Fruit fly (Drosophila melanogaster) whole organism, prepupa: Measurements from ENCODE around the gene CycY.

Source experiments
- CG10631 ChIP-seq: fragments of 200-800 bp; sonication (Bioruptor generic); optimal IDR thresholded peaks from 2 replicates; lab custom pipeline; 2016; ENCODE audit warnings: missing biosample characterization, missing genetic modification characterization
- CG11294 ChIP-seq: fragments of 200-800 bp; sonication (Bioruptor generic); IDR thresholded peaks from 2 replicates; pipeline ENCODE4 v1.3.6; 2022; ENCODE audit warnings: missing biosample characterization, missing genetic modification characterization
- CG16779 ChIP-seq: fragments of 200-800 bp; sonication (Bioruptor generic); optimal IDR thresholded peaks from 3 replicates; lab custom pipeline; 2017; ENCODE audit warnings: missing biosample characterization, mild to moderate bottlenecking, missing genetic modification characterization
- CG6854 ChIP-seq: fragments of 200-800 bp; sonication (Bioruptor generic); optimal IDR thresholded peaks from 2 replicates; lab custom pipeline; 2017; ENCODE audit warnings: missing biosample characterization, mild to moderate bottlenecking, missing genetic modification characterization
- Gug ChIP-seq: fragments of 200-800 bp; sonication (Bioruptor generic); IDR thresholded peaks from 2 replicates; pipeline ENCODE4 v1.3.6; 2022; ENCODE audit warnings: missing biosample characterization, missing genetic modification characterization
- Hr39 ChIP-seq: fragments of 200-800 bp; sonication (Bioruptor generic); optimal IDR thresholded peaks from 2 replicates; lab custom pipeline; 2016; ENCODE audit warnings: missing biosample characterization, missing genetic modification characterization
- Hr4 ChIP-seq: fragments of 200-800 bp; sonication (Bioruptor generic); optimal IDR thresholded peaks from 3 replicates; lab custom pipeline; 2016; ENCODE audit warnings: missing biosample characterization, missing genetic modification characterization
- Sox102F ChIP-seq: fragments of 200-800 bp; sonication (Bioruptor generic); optimal IDR thresholded peaks from 2 replicates; lab custom pipeline; 2016; ENCODE audit warnings: missing biosample characterization, mild to moderate bottlenecking, missing genetic modification characterization
- acj6 ChIP-seq: fragments of 200-800 bp; sonication (Bioruptor generic); optimal IDR thresholded peaks from 3 replicates; lab custom pipeline; 2016; ENCODE audit warnings: missing biosample characterization, missing genetic modification characterization
- dac ChIP-seq: fragments of 200-800 bp; sonication (Bioruptor generic); optimal IDR thresholded peaks from 2 replicates; lab custom pipeline; 2017; ENCODE audit warnings: missing biosample characterization, mild to moderate bottlenecking, missing genetic modification characterization
- dsx ChIP-seq: fragments of 200-800 bp; optimal IDR thresholded peaks from 3 replicates; lab custom pipeline; 2019; ENCODE audit warnings: missing biosample characterization, mild to moderate bottlenecking, missing genetic modification characterization, moderate library complexity; ENCODE audit not compliant: poor library complexity, severe bottlenecking
- fd85E ChIP-seq: fragments of 200-800 bp; sonication (Bioruptor generic); optimal IDR thresholded peaks from 3 replicates; lab custom pipeline; 2016; ENCODE audit warnings: missing biosample characterization, missing genetic modification characterization
- fkh ChIP-seq: fragments of 200-800 bp; sonication (Bioruptor generic); optimal IDR thresholded peaks from 3 replicates; lab custom pipeline; 2017; ENCODE audit warnings: missing biosample characterization, mild to moderate bottlenecking, missing genetic modification characterization, moderate library complexity
- ss ChIP-seq, 2 experiments: fragments of 200-800 bp; sonication (Bioruptor generic); optimal IDR thresholded peaks; 2 replicates in 1 of 2; 3 replicates in 1 of 2; lab custom pipeline; 2017 to 2018; ENCODE audit warnings: mild to moderate bottlenecking in 2 of 2, missing biosample characterization in 2 of 2, missing genetic modification characterization in 2 of 2, moderate library complexity in 1 of 2

DNA sequence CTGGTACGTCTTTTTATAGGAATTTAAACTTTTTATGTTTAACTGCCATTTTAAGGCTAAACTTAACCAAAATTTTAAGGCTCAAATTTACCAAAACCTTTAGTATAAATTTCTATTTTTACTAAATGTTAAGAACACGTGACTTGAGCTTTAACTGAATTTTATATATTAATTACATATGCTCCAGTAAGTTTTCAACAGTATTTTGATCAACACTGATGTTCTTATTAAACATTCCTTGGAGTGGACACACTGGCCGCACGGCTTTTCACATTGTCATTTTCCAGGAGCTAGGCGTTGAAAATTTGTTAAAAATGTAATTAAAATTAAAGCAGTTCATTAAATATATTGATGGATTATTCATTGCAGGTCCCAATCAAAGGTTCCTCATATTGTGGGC, 23.9 kb downstream of the CycY start, which contains the start of gene CG14932:
- TF ChIP-seq Hr4 (GFP tag; lab: Kevin White, UChicago) (no peak), CG10631 (no peak), dsx (GFP tag; lab: Kevin White, UChicago) (no peak), Sox102F (GFP tag; lab: Kevin White, UChicago) (no peak), acj6 (no peak), Gug (GFP tag; lab: Robert Waterston, UW) (no peak), dac (GFP tag; lab: Kevin White, UChicago) (no peak), CG11294 (no peak), Hr39 (GFP tag; lab: Kevin White, UChicago) (no peak), fd85E (no peak), ss (GFP tag; optimal IDR thresholded peaks at IDR 0.05; lab: Kevin White, UChicago) (no peak), CG16779 (no peak), fkh (no peak), CG6854 (GFP tag; lab: Kevin White, UChicago) (no peak)
